Fruit fly (Drosophila melanogaster) whole organism, embryonic: ENCODE results near the gene CG5079.

Experiments used
- Atf3 ChIP-seq: fragments of 200-800 bp; sonication (Bioruptor generic); optimal IDR thresholded peaks from 3 replicates; lab custom pipeline; 2016; ENCODE audit warnings: missing biosample characterization, missing genetic modification characterization
- B-H2 ChIP-seq: fragments of 200-800 bp; sonication (Bioruptor generic); optimal IDR thresholded peaks from 2 replicates; lab custom pipeline; 2018; ENCODE audit warnings: missing biosample characterization, mild to moderate bottlenecking, missing genetic modification characterization
- BtbVII ChIP-seq: fragments of 200-800 bp; sonication (Bioruptor generic); optimal IDR thresholded peaks from 3 replicates; lab custom pipeline; 2017; ENCODE audit warnings: missing biosample characterization, mild to moderate bottlenecking, missing genetic modification characterization
- CG10321 ChIP-seq: fragments of 200-800 bp; sonication (Bioruptor generic); IDR thresholded peaks from 2 replicates; pipeline ENCODE4 v1.3.6; 2022; ENCODE audit warnings: missing biosample characterization, missing genetic modification characterization
- CG14860 ChIP-seq: fragments of 200-800 bp; sonication (Bioruptor generic); IDR thresholded peaks from 3 replicates; pipeline ENCODE4 v1.3.6; 2022; ENCODE audit warnings: missing biosample characterization, missing genetic modification characterization; ENCODE audit not compliant: partially characterized antibody
- CG1647 ChIP-seq: fragments of 200-800 bp; sonication (Bioruptor generic); optimal IDR thresholded peaks from 3 replicates; lab custom pipeline; 2016; ENCODE audit warnings: missing biosample characterization, missing genetic modification characterization
- CG17328 ChIP-seq: fragments of 200-800 bp; sonication (Bioruptor generic); IDR thresholded peaks from 2 replicates; pipeline ENCODE4 v1.3.6; 2022; ENCODE audit warnings: missing biosample characterization, missing genetic modification characterization
- CG3726 ChIP-seq: fragments of 200-800 bp; sonication (Bioruptor generic); IDR thresholded peaks from 3 replicates; pipeline ENCODE4, ENCODE4 v1.3.6; 2022; ENCODE audit warnings: missing biosample characterization, missing genetic modification characterization
- CG4707 ChIP-seq: fragments of 200-800 bp; sonication (Bioruptor generic); optimal IDR thresholded peaks from 2 replicates; lab custom pipeline; 2018; ENCODE audit warnings: missing biosample characterization, mild to moderate bottlenecking, missing genetic modification characterization, moderate library complexity
- CG5245 ChIP-seq: fragments of 200-800 bp; sonication (Bioruptor generic); optimal IDR thresholded peaks from 3 replicates; lab custom pipeline; 2016; ENCODE audit warnings: missing biosample characterization, missing genetic modification characterization
- CG5953 ChIP-seq: fragments of 200-800 bp; sonication (Bioruptor generic); IDR thresholded peaks from 2 replicates; pipeline ENCODE4 v1.3.6; 2022; ENCODE audit warnings: missing biosample characterization, missing genetic modification characterization
- CG6791 ChIP-seq: fragments of 200-800 bp; sonication (Bioruptor generic); IDR thresholded peaks from 3 replicates; pipeline ENCODE4 v1.3.6; 2022; ENCODE audit warnings: missing biosample characterization, missing genetic modification characterization; ENCODE audit not compliant: partially characterized antibody
- CG7556 ChIP-seq: fragments of 200-800 bp; sonication (Bioruptor generic); optimal IDR thresholded peaks from 2 replicates; lab custom pipeline; 2017; ENCODE audit warnings: missing biosample characterization, mild to moderate bottlenecking, missing genetic modification characterization
- CG8281 ChIP-seq: fragments of 200-800 bp; sonication (Bioruptor generic); optimal IDR thresholded peaks from 2 replicates; lab custom pipeline; 2018; ENCODE audit warnings: missing biosample characterization, mild to moderate bottlenecking, missing genetic modification characterization, moderate library complexity
- CrebB ChIP-seq: fragments of 200-800 bp; sonication (Bioruptor generic); optimal IDR thresholded peaks from 3 replicates; lab custom pipeline; 2018; ENCODE audit warnings: missing biosample characterization, mild to moderate bottlenecking, missing genetic modification characterization
- D19B ChIP-seq: fragments of 200-800 bp; sonication (Bioruptor generic); optimal IDR thresholded peaks from 2 replicates; lab custom pipeline; 2017; ENCODE audit warnings: missing biosample characterization, mild to moderate bottlenecking, missing genetic modification characterization
- Dll ChIP-seq: fragments of 200-800 bp; sonication (Bioruptor generic); IDR thresholded peaks from 4 replicates; pipeline ENCODE4 v1.3.6; 2022; ENCODE audit warnings: missing biosample characterization, missing genetic modification characterization; ENCODE audit not compliant: partially characterized antibody
- Doc2 ChIP-seq: fragments of 200-800 bp; sonication (Bioruptor generic); IDR thresholded peaks from 2 replicates; pipeline ENCODE4 v1.3.6; 2022; ENCODE audit warnings: missing biosample characterization, missing genetic modification characterization
- Eip74EF ChIP-seq, 2 experiments: fragments of 200-800 bp in 1 of 2; fragments of >200 bp in 1 of 2; sonication (Bioruptor generic) in 1 of 2; optimal IDR thresholded peaks; 2 replicates each; lab custom pipeline; 2017 to 2019; ENCODE audit warnings: missing biosample characterization in 2 of 2, missing genetic modification characterization in 2 of 2, mild to moderate bottlenecking in 1 of 2, moderate library complexity in 1 of 2
- Elba2 ChIP-seq: fragments of 200-800 bp; sonication (Bioruptor generic); optimal IDR thresholded peaks from 3 replicates; lab custom pipeline; 2016; ENCODE audit warnings: missing biosample characterization, missing genetic modification characterization
- H2.0 ChIP-seq: fragments of 200-800 bp; sonication (Bioruptor generic); IDR thresholded peaks from 2 replicates; pipeline ENCODE4 v1.3.6; 2022; ENCODE audit warnings: missing biosample characterization, missing genetic modification characterization
- HLH3B ChIP-seq: fragments of 200-800 bp; sonication (Bioruptor generic); IDR thresholded peaks from 2 replicates; pipeline ENCODE4 v1.3.6; 2022; ENCODE audit warnings: missing biosample characterization, missing genetic modification characterization
- Hmx ChIP-seq: fragments of 200-800 bp; sonication (Bioruptor generic); optimal IDR thresholded peaks from 2 replicates; lab custom pipeline; 2016; ENCODE audit warnings: missing biosample characterization, missing genetic modification characterization
- MESR4 ChIP-seq: fragments of 200-800 bp; sonication (Bioruptor generic); optimal IDR thresholded peaks from 2 replicates; lab custom pipeline; 2018; ENCODE audit warnings: missing biosample characterization, mild to moderate bottlenecking, missing genetic modification characterization, moderate library complexity
- Med ChIP-seq: fragments of 200-800 bp; sonication (Bioruptor generic); peaks from one replicate; lab custom pipeline; 2016; ENCODE audit warnings: missing biosample characterization, missing genetic modification characterization, mild to moderate bottlenecking, inconsistent platforms, moderate library complexity
- NFAT ChIP-seq: fragments of 200-800 bp; sonication (Bioruptor generic); IDR thresholded peaks from 2 replicates; pipeline ENCODE4 v1.3.6; 2022; ENCODE audit warnings: missing biosample characterization, missing genetic modification characterization
- Ptx1 ChIP-seq: fragments of 200-800 bp; sonication (Bioruptor generic); IDR thresholded peaks from 2 replicates; pipeline ENCODE4 v1.3.6; 2022; ENCODE audit warnings: missing biosample characterization, missing genetic modification characterization
- Rx ChIP-seq: fragments of 200-800 bp; sonication (Bioruptor generic); IDR thresholded peaks from 2 replicates; pipeline ENCODE4 v1.3.6; 2022; ENCODE audit warnings: missing biosample characterization, missing genetic modification characterization
- Ssrp ChIP-seq: fragments of 200-800 bp; sonication (Bioruptor generic); optimal IDR thresholded peaks from 2 replicates; lab custom pipeline; 2018; ENCODE audit warnings: missing biosample characterization, mild to moderate bottlenecking, missing genetic modification characterization, moderate library complexity
- TFAM ChIP-seq: fragments of 200-800 bp; sonication (Bioruptor generic); optimal IDR thresholded peaks from 2 replicates; lab custom pipeline; 2017; ENCODE audit warnings: missing biosample characterization, missing genetic modification characterization, inconsistent platforms
- al ChIP-seq: fragments of 200-800 bp; sonication (Bioruptor generic); IDR thresholded peaks from 2 replicates; pipeline ENCODE4 v1.3.6; 2022; ENCODE audit warnings: missing biosample characterization, missing genetic modification characterization
- bab2 ChIP-seq: fragments of 200-800 bp; sonication (Bioruptor generic); optimal IDR thresholded peaks from 2 replicates; lab custom pipeline; 2016; ENCODE audit warnings: missing biosample characterization, missing genetic modification characterization
- bbx ChIP-seq: fragments of 200-800 bp; sonication (Bioruptor generic); IDR thresholded peaks from 2 replicates; pipeline ENCODE4 v1.3.6; 2022; ENCODE audit warnings: missing biosample characterization, missing genetic modification characterization; ENCODE audit not compliant: partially characterized antibody
- chif ChIP-seq, 2 experiments: fragments of 200-800 bp; sonication (Bioruptor generic); optimal IDR thresholded peaks; 3 replicates each; lab custom pipeline; 2016; ENCODE audit warnings: missing biosample characterization in 2 of 2, missing genetic modification characterization in 2 of 2
- crp ChIP-seq, 2 experiments: fragments of 200-800 bp; sonication (Bioruptor generic); optimal IDR thresholded peaks; 2 replicates in 1 of 2; 3 replicates in 1 of 2; lab custom pipeline; 2017; ENCODE audit warnings: missing biosample characterization in 2 of 2, missing genetic modification characterization in 2 of 2, mild to moderate bottlenecking in 1 of 2, moderate library complexity in 1 of 2
- danr ChIP-seq: fragments of 200-800 bp; sonication (Bioruptor generic); IDR thresholded peaks from 2 replicates; pipeline ENCODE4 v1.3.6; 2022; ENCODE audit warnings: missing biosample characterization, missing genetic modification characterization
- ftz-f1 ChIP-seq: fragments of 200-800 bp; sonication (Bioruptor generic); optimal IDR thresholded peaks from 2 replicates; lab custom pipeline; 2016; ENCODE audit warnings: missing biosample characterization, missing genetic modification characterization
- her ChIP-seq: fragments of 200-800 bp; sonication (Bioruptor generic); optimal IDR thresholded peaks from 2 replicates; lab custom pipeline; 2016; ENCODE audit warnings: missing biosample characterization, missing genetic modification characterization
- ken ChIP-seq: fragments of 200-800 bp; sonication (Bioruptor generic); IDR thresholded peaks from 3 replicates; pipeline ENCODE4 v1.3.6; 2022; ENCODE audit warnings: missing biosample characterization, missing genetic modification characterization
- knrl ChIP-seq: fragments of 200-800 bp; sonication (Bioruptor generic); IDR thresholded peaks from 3 replicates; pipeline ENCODE4 v1.3.6; 2022; ENCODE audit warnings: missing biosample characterization, missing genetic modification characterization; ENCODE audit not compliant: partially characterized antibody
- mirr ChIP-seq: fragments of 200-800 bp; sonication (Bioruptor generic); optimal IDR thresholded peaks from 3 replicates; lab custom pipeline; 2018; ENCODE audit warnings: missing biosample characterization, mild to moderate bottlenecking, missing genetic modification characterization
- nom ChIP-seq: fragments of 200-800 bp; sonication (Bioruptor generic); optimal IDR thresholded peaks from 2 replicates; lab custom pipeline; 2017; ENCODE audit warnings: missing biosample characterization, missing genetic modification characterization, mild to moderate bottlenecking, moderate library complexity, missing genetic modification reagents
- p53 ChIP-seq: fragments of 200-800 bp; sonication (Bioruptor generic); optimal IDR thresholded peaks from 2 replicates; lab custom pipeline; 2016; ENCODE audit warnings: missing biosample characterization, missing genetic modification characterization
- sima ChIP-seq: fragments of 200-800 bp; sonication (Bioruptor generic); optimal IDR thresholded peaks from 2 replicates; lab custom pipeline; 2016; ENCODE audit warnings: missing biosample characterization, missing genetic modification characterization
- sisA ChIP-seq: fragments of 200-800 bp; sonication (Bioruptor generic); IDR thresholded peaks from 2 replicates; pipeline ENCODE4 v1.3.6; 2022; ENCODE audit warnings: missing biosample characterization, missing genetic modification characterization
- slou ChIP-seq: fragments of 200-800 bp; sonication (Bioruptor generic); optimal IDR thresholded peaks from 3 replicates; lab custom pipeline; 2016; ENCODE audit warnings: missing biosample characterization, missing genetic modification characterization
- stc ChIP-seq: fragments of 200-800 bp; sonication (Bioruptor generic); IDR thresholded peaks from 2 replicates; pipeline ENCODE4 v1.3.6; 2022; ENCODE audit warnings: missing biosample characterization, missing genetic modification characterization
- tgo ChIP-seq: fragments of 200-800 bp; sonication (Bioruptor generic); IDR thresholded peaks from 3 replicates; pipeline ENCODE4 v1.3.6; 2022; ENCODE audit warnings: missing biosample characterization, missing genetic modification characterization
- zen ChIP-seq: fragments of 200-800 bp; sonication (Bioruptor generic); optimal IDR thresholded peaks from 3 replicates; lab custom pipeline; 2018; ENCODE audit warnings: missing biosample characterization, mild to moderate bottlenecking, missing genetic modification characterization, moderate library complexity

CG5079 gene

DNA sequence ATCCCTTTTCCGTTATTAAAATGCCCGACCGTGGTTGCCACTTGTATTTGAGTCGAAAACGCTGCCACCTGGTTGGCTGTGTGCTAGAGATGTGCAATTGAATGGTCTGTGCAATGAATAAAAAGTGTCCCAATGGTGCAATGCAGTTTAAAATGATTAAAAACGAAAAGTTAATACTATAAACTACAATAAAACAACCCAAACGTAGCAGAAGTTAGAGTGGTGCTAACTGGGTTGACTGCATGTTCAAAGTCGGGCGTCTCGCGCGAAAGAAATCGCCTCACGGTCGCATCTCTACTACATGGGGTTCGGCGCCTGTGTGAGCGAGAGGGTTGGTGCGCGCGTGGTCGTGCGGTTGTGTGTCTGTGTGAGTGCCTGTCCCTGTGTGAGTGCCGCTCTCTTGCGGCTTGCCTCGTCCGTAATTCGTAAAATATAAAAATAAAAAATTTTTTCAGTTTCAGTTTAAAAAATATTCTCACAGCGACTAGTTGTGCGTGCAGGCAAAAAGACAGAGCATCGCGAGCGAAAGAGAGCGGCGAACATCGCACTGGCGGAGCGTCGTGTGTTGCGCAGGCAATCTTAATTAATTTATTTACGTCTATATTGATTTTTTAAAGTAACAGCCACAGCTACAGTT, 33.5 kb downstream of the CG5079 start (continued):
- TF ChIP-seq HLH3B (peak; percentile 85), B-H2 (GFP tag; lab: Kevin White, UChicago) (peak; percentile 90), Atf3 (GFP tag; lab: Kevin White, UChicago) (peak; percentile 94), knrl (GFP tag; lab: Robert Waterston, UW) (peak; percentile 95), Dll (peak; percentile 97), Doc2 (GFP tag; lab: Robert Waterston, UW) (peak; percentile 69; the same call in 1 of the 2 replicates), Hmx (peak; percentile 89), Elba2 (GFP tag; lab: Kevin White, UChicago) (peak; percentile 74), p53 (GFP tag; lab: Kevin White, UChicago) (peak; percentile 91), TFAM (GFP tag; lab: Kevin White, UChicago) (peak; percentile 74), zen (tag; lab: Kevin White, UChicago) (peak; percentile 83), al (peak; percentile 91), MESR4 (GFP tag; lab: Kevin White, UChicago) (peak; percentile 15), Ptx1 (GFP tag; lab: Robert Waterston, UW) (peak; percentile 93), stc (peak; percentile 76), Ssrp (tag; lab: Kevin White, UChicago) (peak; percentile 90), bbx (GFP tag; lab: Robert Waterston, UW) (peak; percentile 85), Med (GFP tag; lab: Kevin White, UChicago) (peak; percentile 99), CG5953 (peak; percentile 83), her (GFP tag; lab: Kevin White, UChicago) (peak; percentile 95), CrebB (tag; lab: Kevin White, UChicago) (peak; percentile 91), Eip74EF (GFP tag; optimal IDR thresholded peaks at IDR 0.05; lab: Kevin White, UChicago) (peak in 1 of 2 experiments; percentile 72), CG3726 (GFP tag; lab: Robert Waterston, UW) (peak; percentile 78; the same call in 1 of the 3 replicates), CG17328 (GFP tag; lab: Robert Waterston, UW) (peak; percentile 90), CG10321 (peak; percentile 62; the same call in 1 of the 2 replicates), tgo (GFP tag; lab: Robert Waterston, UW) (peak; percentile 89), NFAT (GFP tag; lab: Robert Waterston, UW) (peak; percentile 81), CG1647 (GFP tag; lab: Kevin White, UChicago) (peak; percentile 91), ftz-f1 (GFP tag; lab: Kevin White, UChicago) (peak; percentile 81), CG4707 (GFP tag; lab: Kevin White, UChicago) (peak; percentile 62), slou (GFP tag; lab: Kevin White, UChicago) (peak; percentile 92), mirr (peak; percentile 92), CG5245 (peak; percentile 81), H2.0 (GFP tag; lab: Robert Waterston, UW) (peak; percentile 91), BtbVII (GFP tag; lab: Kevin White, UChicago) (peak; percentile 81), ken (GFP tag; lab: Robert Waterston, UW) (peak; percentile 91), D19B (peak; percentile 81), CG14860 (peak; percentile 86), crp (GFP tag; optimal IDR thresholded peaks at IDR 0.05; lab: Kevin White, UChicago) (peak in 1 of 2 experiments; percentile 62), danr (GFP tag; lab: Robert Waterston, UW) (peak; percentile 87), bab2 (GFP tag; lab: Kevin White, UChicago) (peak; percentile 97), Rx (GFP tag; lab: Robert Waterston, UW) (peak; percentile 78), CG8281 (peak; percentile 72), nom (GFP tag; lab: Kevin White, UChicago) (peak; percentile 27), CG7556 (GFP tag; lab: Kevin White, UChicago) (peak; percentile 91), sima (GFP tag; lab: Kevin White, UChicago) (peak; percentile 63), CG6791 (GFP tag; lab: Robert Waterston, UW) (peak; percentile 68; the same call in 1 of the 3 replicates), sisA (GFP tag; lab: Robert Waterston, UW) (peak; percentile 94), chif (GFP tag; optimal IDR thresholded peaks at IDR 0.05; lab: Kevin White, UChicago) (peak; percentile 94 to 96)
